Worm (Caenorhabditis elegans): Measurements from ENCODE around the gene T22D1.8.

The T22D1.8 gene

DNA sequence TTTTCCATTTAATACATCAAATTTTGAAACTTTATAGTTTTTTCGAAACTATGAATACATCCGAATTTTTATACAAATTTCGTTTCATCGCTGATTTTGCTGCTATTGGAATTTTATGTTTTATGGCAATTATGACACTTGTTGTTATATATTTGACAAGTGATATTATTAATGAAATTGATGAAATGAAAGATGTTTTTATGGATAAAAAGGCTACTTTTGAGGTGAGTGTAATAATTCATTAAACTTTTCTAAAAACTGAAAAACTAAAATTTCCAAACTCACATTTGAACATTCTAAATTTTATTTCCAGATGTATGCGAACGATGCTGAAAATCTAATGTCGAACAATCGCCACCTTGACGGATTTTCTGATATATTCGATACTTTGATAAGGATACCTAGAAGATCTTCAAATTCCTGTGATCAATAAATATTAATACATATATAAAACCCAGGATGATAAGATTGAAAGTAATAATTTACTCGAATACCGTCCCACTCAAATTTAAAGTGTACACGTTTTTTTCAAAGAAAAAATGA is at the start of gene T22D1.8, which contains the start of gene T22D1.17:
Gene T22D1.8 (minus strand): TSS at position 402 of the 543 bp plus-strand sequence.
Gene T22D1.17 (plus strand): TSS at position 51 of the 543 bp plus-strand sequence.
- no peak for TF ChIP-seq flt-1 (GFP tag; IDR thresholded peaks at IDR 0.05)
- no peak for TF ChIP-seq ama-1 (optimal IDR thresholded peaks at IDR 0.05)
- TF ChIP-seq tra-4 (tag; optimal IDR thresholded peaks at IDR 0.05): no peak
- no peak for TF ChIP-seq ets-7 (tag; optimal IDR thresholded peaks at IDR 0.05)
- no peak for TF ChIP-seq B0310.2 (tag; optimal IDR thresholded peaks at IDR 0.05)

DNA sequence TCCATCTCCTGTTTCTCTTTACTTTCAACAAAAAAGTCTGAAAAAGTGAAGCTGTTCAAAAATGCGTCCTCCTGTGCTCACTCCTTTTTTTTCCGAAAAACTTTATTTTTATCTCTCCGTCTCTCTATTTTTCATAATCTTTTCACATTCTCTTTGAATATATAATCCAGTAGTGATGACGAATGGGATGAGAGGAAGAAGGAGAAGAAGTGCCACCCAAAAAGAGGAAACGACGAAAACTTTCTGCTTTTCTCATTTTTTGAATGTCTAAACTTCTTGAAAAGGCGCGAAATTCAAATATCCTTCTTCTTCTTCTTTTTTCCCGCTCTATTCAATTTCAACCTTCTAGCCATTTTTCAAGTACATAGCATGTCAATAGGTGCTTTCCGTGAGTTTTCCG is 48.5 kb upstream of the T22D1.8 start:
- no peak for TF ChIP-seq ets-7 (tag; optimal IDR thresholded peaks at IDR 0.05)
- TF ChIP-seq ceh-13 (GFP tag; optimal IDR thresholded peaks at IDR 0.05): no peak
- no peak for TF ChIP-seq scrt-1 (GFP tag; IDR thresholded peaks at IDR 0.05)
- TF ChIP-seq tra-4 (tag; optimal IDR thresholded peaks at IDR 0.05): no peak
- no peak for TF ChIP-seq tbx-37 (GFP tag; conservative IDR thresholded peaks at IDR 0.05)
- TF ChIP-seq F13C5.2 (tag; optimal IDR thresholded peaks at IDR 0.05): no peak
- no peak for TF ChIP-seq hmg-4 (GFP tag; optimal IDR thresholded peaks at IDR 0.05)
- TF ChIP-seq ama-1 (optimal IDR thresholded peaks at IDR 0.05): no peak
- no peak for TF ChIP-seq hnd-1 (tag; optimal IDR thresholded peaks at IDR 0.05)
- no peak for TF ChIP-seq aly-1 (tag; optimal IDR thresholded peaks at IDR 0.05)
- no peak for TF ChIP-seq tbx-11 (GFP tag; IDR thresholded peaks at IDR 0.05)

DNA sequence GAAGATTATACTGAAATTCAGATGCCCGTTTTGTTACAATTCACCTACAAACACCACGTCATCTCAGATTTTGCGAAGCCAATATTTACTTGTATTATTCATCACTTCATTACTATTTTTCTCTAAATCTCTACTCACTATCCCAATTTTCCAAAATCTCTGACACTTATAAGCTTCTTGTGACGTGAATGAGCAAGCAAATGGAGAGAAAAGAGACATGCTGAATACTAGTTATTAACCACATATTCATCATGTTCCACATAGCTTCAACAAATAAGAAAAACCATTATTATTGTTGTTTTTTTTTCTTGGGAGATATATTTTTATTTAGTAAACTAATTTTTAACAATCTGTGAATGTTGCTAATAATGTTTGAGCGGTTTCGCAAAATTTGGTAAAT is 45.1 kb upstream of the T22D1.8 start:
- TF ChIP-seq tra-4 (tag; optimal IDR thresholded peaks at IDR 0.05) (no peak), aly-1 (tag; optimal IDR thresholded peaks at IDR 0.05) (no peak), ama-1 (optimal IDR thresholded peaks at IDR 0.05) (no peak), sea-1 (GFP tag; conservative IDR thresholded peaks at IDR 0.05) (no peak), tbx-37 (GFP tag; conservative IDR thresholded peaks at IDR 0.05) (no peak), hnd-1 (tag; optimal IDR thresholded peaks at IDR 0.05) (no peak), pes-1 (GFP tag; IDR thresholded peaks at IDR 0.05) (no peak), ets-7 (tag; optimal IDR thresholded peaks at IDR 0.05) (no peak), F13C5.2 (tag; optimal IDR thresholded peaks at IDR 0.05) (no peak), tbx-11 (GFP tag; IDR thresholded peaks at IDR 0.05) (no peak)

DNA sequence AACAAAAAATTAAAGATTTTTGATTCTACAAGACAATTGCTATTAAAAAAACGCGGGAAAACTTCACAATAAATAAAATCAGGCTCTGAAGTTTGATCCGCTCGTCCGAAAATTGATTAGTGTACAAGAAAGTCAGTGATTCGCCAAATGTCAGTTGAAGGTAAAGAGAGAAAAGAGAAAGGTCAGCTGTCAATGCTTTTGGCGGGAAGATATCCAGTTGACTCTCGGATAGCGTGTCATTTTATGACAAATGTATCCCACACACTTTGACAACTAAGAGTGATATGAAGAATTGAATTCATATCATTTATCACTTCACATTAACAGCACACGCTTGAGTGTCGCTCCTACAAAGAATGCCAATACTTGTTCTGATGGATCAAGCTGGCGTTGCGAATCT is 40.7 kb upstream of the T22D1.8 start:
- TF ChIP-seq ceh-13 (GFP tag; optimal IDR thresholded peaks at IDR 0.05) (no peak), hmbx-1 (tag; optimal IDR thresholded peaks at IDR 0.05) (no peak), B0310.2 (tag; optimal IDR thresholded peaks at IDR 0.05) (no peak), sea-1 (GFP tag; conservative IDR thresholded peaks at IDR 0.05) (no peak), scrt-1 (GFP tag; IDR thresholded peaks at IDR 0.05) (no peak)

DNA sequence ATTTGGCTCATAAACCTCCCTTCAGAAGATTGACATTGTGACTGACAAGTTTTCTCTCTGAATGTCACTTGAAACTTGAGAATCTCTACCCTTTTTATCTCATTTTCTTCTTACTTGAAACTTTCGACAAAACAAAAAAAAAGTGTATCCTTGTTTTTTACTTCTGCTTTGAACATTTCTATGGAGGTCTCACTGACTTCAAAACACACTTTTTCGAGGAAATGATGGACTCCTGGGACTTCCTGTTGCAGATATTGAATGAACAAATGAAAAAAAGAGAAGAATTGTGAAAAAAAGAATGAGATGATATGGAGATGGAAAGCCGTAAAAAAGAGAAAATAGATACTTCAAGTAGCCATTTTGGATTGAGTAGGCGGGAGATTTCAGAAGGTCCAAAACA is 35.0 kb upstream of the T22D1.8 start:
- TF ChIP-seq tbx-37 (GFP tag; conservative IDR thresholded peaks at IDR 0.05) (no peak), pes-1 (GFP tag; IDR thresholded peaks at IDR 0.05) (no peak), sea-1 (GFP tag; conservative IDR thresholded peaks at IDR 0.05) (no peak)

DNA sequence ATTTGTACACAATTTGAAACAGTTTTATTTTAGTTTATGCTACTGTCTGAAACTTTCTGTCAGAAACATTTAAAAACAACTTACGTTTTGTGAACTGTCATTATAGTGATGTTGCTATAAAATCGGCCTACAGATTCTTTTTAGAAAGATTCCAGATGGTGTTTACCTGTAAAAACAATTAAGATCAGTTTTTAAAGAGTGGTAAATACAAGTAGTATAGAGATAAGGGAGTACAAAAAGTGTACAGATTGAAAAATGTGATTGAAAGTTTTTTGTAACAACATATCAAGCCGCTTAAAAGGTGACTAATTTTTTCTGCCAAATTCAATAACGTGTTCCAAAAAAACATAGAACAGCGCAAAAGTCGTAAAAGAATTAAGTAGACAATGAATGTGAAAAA is 31.4 kb upstream of the T22D1.8 start, which contains the start of gene npr-12:
Gene npr-12 (minus strand): TSS at position 101 of the 400 bp plus-strand sequence.
- TF ChIP-seq hmg-4 (GFP tag; optimal IDR thresholded peaks at IDR 0.05) (no peak), scrt-1 (GFP tag; IDR thresholded peaks at IDR 0.05) (no peak), hnd-1 (tag; optimal IDR thresholded peaks at IDR 0.05) (no peak), tra-4 (tag; optimal IDR thresholded peaks at IDR 0.05) (no peak), ama-1 (optimal IDR thresholded peaks at IDR 0.05) (no peak), sea-1 (GFP tag; conservative IDR thresholded peaks at IDR 0.05) (no peak), F13C5.2 (tag; optimal IDR thresholded peaks at IDR 0.05) (no peak), flt-1 (GFP tag; IDR thresholded peaks at IDR 0.05) (no peak), ceh-13 (GFP tag; optimal IDR thresholded peaks at IDR 0.05) (no peak), pes-1 (GFP tag; IDR thresholded peaks at IDR 0.05) (no peak), ceh-36 (tag; optimal IDR thresholded peaks at IDR 0.05) (no peak), B0310.2 (tag; optimal IDR thresholded peaks at IDR 0.05) (no peak), ets-7 (tag; optimal IDR thresholded peaks at IDR 0.05) (no peak), tbx-11 (GFP tag; IDR thresholded peaks at IDR 0.05) (no peak), aly-1 (tag; optimal IDR thresholded peaks at IDR 0.05) (no peak), tbx-37 (GFP tag; conservative IDR thresholded peaks at IDR 0.05) (no peak), hmbx-1 (tag; optimal IDR thresholded peaks at IDR 0.05) (no peak)

DNA sequence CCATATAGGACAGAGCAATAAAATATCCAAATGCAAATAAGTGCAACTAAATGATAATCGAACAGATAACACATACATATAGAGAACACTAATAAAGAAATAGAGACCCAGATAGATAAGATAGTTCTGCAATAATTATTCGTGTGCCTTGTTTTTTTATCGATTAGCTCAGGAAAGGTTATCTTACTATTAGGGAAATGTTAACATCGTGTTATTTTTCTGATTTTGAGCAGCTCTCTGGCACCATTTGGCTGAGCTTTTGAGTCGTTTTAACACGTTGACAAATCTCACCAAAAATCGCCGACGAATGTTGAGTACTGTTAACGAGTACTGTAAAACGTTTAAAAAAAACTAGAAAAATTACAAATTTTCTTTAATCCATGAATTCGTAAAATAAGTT is 22.3 kb upstream of the T22D1.8 start, which contains the start of gene cest-6:
Gene cest-6 (minus strand): TSS at position 101 of the 400 bp plus-strand sequence.
- TF ChIP-seq sea-1 (GFP tag; conservative IDR thresholded peaks at IDR 0.05) (no peak), tbx-11 (GFP tag; IDR thresholded peaks at IDR 0.05) (no peak)

DNA sequence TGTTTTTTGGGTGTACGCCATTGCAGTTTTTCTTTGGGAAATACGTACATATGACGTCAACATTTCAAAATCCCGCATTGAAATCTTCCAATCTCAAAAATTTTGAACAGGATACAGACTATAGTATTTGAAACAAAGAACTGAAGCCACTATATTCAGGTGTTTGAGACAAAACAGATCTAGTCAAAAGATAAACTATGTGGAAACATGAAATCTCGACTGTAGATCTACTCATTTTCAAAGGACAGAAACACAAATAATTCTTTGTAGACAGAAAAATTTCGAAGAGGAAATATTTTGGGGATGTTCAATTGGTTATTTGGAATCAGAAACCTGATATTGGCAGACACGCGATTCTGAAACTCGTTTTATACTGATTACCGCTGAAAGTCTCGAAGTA is 19.4 kb upstream of the T22D1.8 start:
- TF ChIP-seq ets-7 (tag; optimal IDR thresholded peaks at IDR 0.05) (no peak), sea-1 (GFP tag; conservative IDR thresholded peaks at IDR 0.05) (no peak), ceh-13 (GFP tag; optimal IDR thresholded peaks at IDR 0.05) (no peak), ceh-36 (tag; optimal IDR thresholded peaks at IDR 0.05) (no peak), tra-4 (tag; optimal IDR thresholded peaks at IDR 0.05) (no peak), tbx-11 (GFP tag; IDR thresholded peaks at IDR 0.05) (no peak), flt-1 (GFP tag; IDR thresholded peaks at IDR 0.05) (no peak), tbx-37 (GFP tag; conservative IDR thresholded peaks at IDR 0.05) (no peak), hnd-1 (tag; optimal IDR thresholded peaks at IDR 0.05) (no peak), hmg-4 (GFP tag; optimal IDR thresholded peaks at IDR 0.05) (no peak), B0310.2 (tag; optimal IDR thresholded peaks at IDR 0.05) (no peak), pes-1 (GFP tag; IDR thresholded peaks at IDR 0.05) (no peak), F13C5.2 (tag; optimal IDR thresholded peaks at IDR 0.05) (no peak), hmbx-1 (tag; optimal IDR thresholded peaks at IDR 0.05) (no peak), scrt-1 (GFP tag; IDR thresholded peaks at IDR 0.05) (no peak), ama-1 (optimal IDR thresholded peaks at IDR 0.05) (no peak), aly-1 (tag; optimal IDR thresholded peaks at IDR 0.05) (no peak)

All from whole organism, early embryonic.